Fruit fly (Drosophila melanogaster): Measurements from ENCODE around the gene CREG.

Gene CREG

DNA sequence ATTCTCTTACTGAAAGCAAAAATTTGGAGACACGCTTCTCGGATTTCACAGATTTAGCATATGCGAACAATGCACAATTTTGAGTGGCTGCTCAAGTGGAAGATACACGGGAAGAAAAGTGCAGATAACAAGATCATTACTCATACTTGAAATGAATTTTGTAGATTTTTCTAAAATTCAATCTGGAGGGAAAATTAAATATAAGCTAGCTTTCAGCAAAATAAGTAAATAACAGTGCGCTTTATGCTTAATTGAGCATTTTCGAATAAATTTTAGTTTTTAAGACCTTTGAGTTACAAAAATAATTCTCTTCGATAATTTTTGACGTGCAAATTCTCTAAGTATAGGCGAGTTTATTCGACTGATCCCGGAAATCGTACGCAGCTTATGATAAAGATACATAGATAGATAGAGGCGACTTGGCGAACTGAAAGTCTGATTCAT, 6.3 kb upstream of the CREG start (continued):
- TF ChIP-seq CG14965 (GFP tag; optimal IDR thresholded peaks at IDR 0.05; ENCODE audit: borderline replicate concordance), result no peak
- TF ChIP-seq wek (GFP tag; optimal IDR thresholded peaks at IDR 0.05), result no peak
- no peak for TF ChIP-seq CG10366 (GFP tag; IDR thresholded peaks at IDR 0.05)
- TF ChIP-seq CG5245 (GFP tag; optimal IDR thresholded peaks at IDR 0.05), result peak; percentile 36
- TF ChIP-seq tgo (GFP tag; IDR thresholded peaks at IDR 0.05), result no peak
- TF ChIP-seq CG5180 (GFP tag; optimal IDR thresholded peaks at IDR 0.05), result peak; percentile 22
- TF ChIP-seq prd (optimal IDR thresholded peaks at IDR 0.05), result no peak
- peak; percentile 18; the same call in 1 of the 3 replicates for TF ChIP-seq prd (GFP tag; IDR thresholded peaks at IDR 0.05)
- TF ChIP-seq CG9609 (GFP tag; optimal IDR thresholded peaks at IDR 0.05), result no peak
- peak; percentile 74 for TF ChIP-seq CG15696 (tag; optimal IDR thresholded peaks at IDR 0.05)
- no peak for TF ChIP-seq Usf (GFP tag; optimal IDR thresholded peaks at IDR 0.05)
- TF ChIP-seq Med (GFP tag), result peak; percentile 85
- no peak for TF ChIP-seq cas (GFP tag; IDR thresholded peaks at IDR 0.05)
- no peak for TF ChIP-seq ab (GFP tag; optimal IDR thresholded peaks at IDR 0.05)
- TF ChIP-seq eyg (GFP tag; optimal IDR thresholded peaks at IDR 0.05), result no peak
- TF ChIP-seq CG2889 (GFP tag; IDR thresholded peaks at IDR 0.05), result no peak
- TF ChIP-seq sens (GFP tag), result peak; percentile 94
- peak; percentile 77 for TF ChIP-seq phol (tag; optimal IDR thresholded peaks at IDR 0.05)
- no peak for TF ChIP-seq hth (optimal IDR thresholded peaks at IDR 0.05)
- TF ChIP-seq CG6683 (GFP tag; optimal IDR thresholded peaks at IDR 0.05), result no peak
- TF ChIP-seq D (optimal IDR thresholded peaks at IDR 0.05), result no peak
- TF ChIP-seq D (GFP tag; optimal IDR thresholded peaks at IDR 0.05), result peak; percentile 67
- no peak for TF ChIP-seq cad (GFP tag; optimal IDR thresholded peaks at IDR 0.05)
- no peak for TF ChIP-seq CG11723 (GFP tag; optimal IDR thresholded peaks at IDR 0.05)
- peak; percentile 61 for TF ChIP-seq CG17359 (tag; optimal IDR thresholded peaks at IDR 0.05)
- TF ChIP-seq Bgb (GFP tag; IDR thresholded peaks at IDR 0.05; ENCODE audit: partially characterized antibody), result no peak
- no peak for TF ChIP-seq Chrac-16 (GFP tag; optimal IDR thresholded peaks at IDR 0.05)
- TF ChIP-seq ttk (GFP tag; IDR thresholded peaks at IDR 0.05), result peak; percentile 16; the same call in 1 of the 2 replicates
- TF ChIP-seq sug (tag; optimal IDR thresholded peaks at IDR 0.05), result no peak
- peak; percentile 48; the same call in 1 of the 2 replicates for TF ChIP-seq E2f1 (GFP tag; IDR thresholded peaks at IDR 0.05)
- TF ChIP-seq trem (tag; optimal IDR thresholded peaks at IDR 0.05), result peak; percentile 30
- no peak for TF ChIP-seq org-1 (GFP tag; optimal IDR thresholded peaks at IDR 0.05)
- no peak for TF ChIP-seq Nf-YC (tag; optimal IDR thresholded peaks at IDR 0.05)
- TF ChIP-seq eve (GFP tag; optimal IDR thresholded peaks at IDR 0.05), result peak in 1 of 2 experiments; percentile 61
- TF ChIP-seq Hr51 (GFP tag; optimal IDR thresholded peaks at IDR 0.05), result peak in 1 of 2 experiments; percentile 22
- TF ChIP-seq Dad (GFP tag; optimal IDR thresholded peaks at IDR 0.05), result peak; percentile 1
- TF ChIP-seq gem (tag; optimal IDR thresholded peaks at IDR 0.05), result peak; percentile 76
- TF ChIP-seq sim (GFP tag; IDR thresholded peaks at IDR 0.05), result no peak
- no peak for TF ChIP-seq pan (optimal IDR thresholded peaks at IDR 0.05)
- peak in 1 of 2 experiments; percentile 63 for TF ChIP-seq pan (GFP tag; optimal IDR thresholded peaks at IDR 0.05 in 1 of 2, IDR thresholded peaks at IDR 0.05 in 1 of 2)
- no peak for TF ChIP-seq CG12236 (GFP tag; optimal IDR thresholded peaks at IDR 0.05)
- no peak for TF ChIP-seq emc (GFP tag; optimal IDR thresholded peaks at IDR 0.05)
- TF ChIP-seq wor (GFP tag; IDR thresholded peaks at IDR 0.05), result no peak
- TF ChIP-seq jigr1 (GFP tag; IDR thresholded peaks at IDR 0.05), result no peak
- no peak for TF ChIP-seq CG15601 (tag; optimal IDR thresholded peaks at IDR 0.05)
- no peak for TF ChIP-seq insv (GFP tag; optimal IDR thresholded peaks at IDR 0.05)
- TF ChIP-seq usp (GFP tag; optimal IDR thresholded peaks at IDR 0.05), result no peak
- peak; percentile 8 for TF ChIP-seq Deaf1 (tag; optimal IDR thresholded peaks at IDR 0.05)
- TF ChIP-seq CG2202 (tag; optimal IDR thresholded peaks at IDR 0.05), result no peak
- TF ChIP-seq CG13287 (GFP tag; IDR thresholded peaks at IDR 0.05; ENCODE audit: partially characterized antibody), result no peak
- peak; percentile 49 for TF ChIP-seq CG12104 (GFP tag; optimal IDR thresholded peaks at IDR 0.05)
- peak; percentile 39; the same call in 2 of the 3 replicates for TF ChIP-seq CG17361 (GFP tag; IDR thresholded peaks at IDR 0.05)
- peak; percentile 31 for TF ChIP-seq CG13624 (GFP tag; optimal IDR thresholded peaks at IDR 0.05)
